Worm (Caenorhabditis elegans): ENCODE measurements around the gene F20G2.3.

DNA sequence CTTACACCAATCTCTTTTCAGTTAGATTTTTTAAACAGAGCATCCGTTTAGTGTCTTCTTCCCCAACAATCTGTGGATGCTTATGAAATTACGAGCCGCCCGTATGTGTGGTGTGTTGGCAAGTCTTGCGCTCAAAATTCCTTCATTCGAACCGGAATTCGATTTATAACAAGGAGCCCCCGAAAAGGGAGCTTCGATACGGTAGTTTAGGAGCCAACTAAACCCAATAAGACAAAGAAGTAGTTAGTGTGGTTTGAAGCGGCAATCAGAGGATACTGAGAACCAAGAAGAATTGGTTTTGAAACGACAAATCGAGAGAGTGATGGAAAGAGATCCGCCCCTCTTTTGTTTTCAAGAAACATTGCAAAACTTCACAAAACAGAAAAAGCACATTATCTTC, 44.0 kb upstream of the F20G2.3 start:
- no peak for TF ChIP-seq elt-2 (tag; optimal IDR thresholded peaks at IDR 0.05)
- TF ChIP-seq ceh-14 (tag; optimal IDR thresholded peaks at IDR 0.05), result no peak
- no peak for TF ChIP-seq pag-3 (tag; optimal IDR thresholded peaks at IDR 0.05; ENCODE audit: borderline replicate concordance)
- TF ChIP-seq hlh-6 (tag; optimal IDR thresholded peaks at IDR 0.05), result no peak
- TF ChIP-seq nfya-1 (tag; optimal IDR thresholded peaks at IDR 0.05), result no peak
